Worm (Caenorhabditis elegans) whole organism, L2 larva: Measurements from ENCODE around the gene F18E9.1.

Experiments
- C34F6.9 ChIP-seq: fragments of 150-350 bp; optimal IDR thresholded peaks from 2 replicates; lab custom pipeline; 2014; ENCODE audit warnings: missing biosample characterization, missing genetic modification characterization
- F13H6.1 ChIP-seq: sonication (generic microtip); optimal IDR thresholded peaks from 2 replicates; lab custom pipeline; 2016; ENCODE audit warnings: missing genetic modification characterization, missing compliant biosample characterization
- R02D3.7 ChIP-seq: fragments of 150-350 bp; optimal IDR thresholded peaks from 2 replicates; lab custom pipeline; 2014; ENCODE audit warnings: missing biosample characterization, missing genetic modification characterization
- Y55F3AM.14 ChIP-seq: fragments of 200-800 bp; sonication (Bioruptor generic); optimal IDR thresholded peaks from 2 replicates; lab custom pipeline; 2018; ENCODE audit warnings: mild to moderate bottlenecking, missing genetic modification characterization, missing compliant biosample characterization
- ZK546.5 ChIP-seq: sonication (generic microtip); optimal IDR thresholded peaks from 2 replicates; lab custom pipeline; 2017; ENCODE audit warnings: missing biosample characterization, missing genetic modification characterization
- alr-1 ChIP-seq: fragments of 150-350 bp; optimal IDR thresholded peaks from 2 replicates; lab custom pipeline; 2014; ENCODE audit warnings: missing biosample characterization, missing genetic modification characterization
- aly-2 ChIP-seq: fragments of 150-350 bp; optimal IDR thresholded peaks from 2 replicates; lab custom pipeline; 2014; ENCODE audit warnings: missing biosample characterization, missing genetic modification characterization
- ama-1 ChIP-seq: fragments of 150-350 bp; optimal IDR thresholded peaks from 2 replicates; lab custom pipeline; 2018; ENCODE audit warnings: inconsistent platforms
- blmp-1 ChIP-seq: sonication (generic microtip); optimal IDR thresholded peaks from 2 replicates; lab custom pipeline; 2017; ENCODE audit warnings: missing genetic modification characterization, mild to moderate bottlenecking, missing compliant biosample characterization, antibody characterized with exemption, moderate library complexity; ENCODE audit not compliant: insufficient read depth
- ceh-16 ChIP-seq: fragments of 150-350 bp; optimal IDR thresholded peaks from 2 replicates; lab custom pipeline; 2014; ENCODE audit warnings: missing biosample characterization, missing genetic modification characterization
- ceh-82 ChIP-seq: fragments of 150-350 bp; optimal IDR thresholded peaks from 2 replicates; lab custom pipeline; 2014; ENCODE audit warnings: missing biosample characterization, missing genetic modification characterization
- crh-2 ChIP-seq: sonication (generic microtip); optimal IDR thresholded peaks from 2 replicates; lab custom pipeline; 2017; ENCODE audit warnings: missing biosample characterization, missing genetic modification characterization
- dmd-4 ChIP-seq: sonication (generic microtip); optimal IDR thresholded peaks from 2 replicates; lab custom pipeline; 2017; ENCODE audit warnings: missing biosample characterization, missing genetic modification characterization
- egl-27 ChIP-seq: sonication (generic microtip); optimal IDR thresholded peaks from 3 replicates; lab custom pipeline; 2017; ENCODE audit warnings: missing biosample characterization, missing genetic modification reagents, missing genetic modification characterization
- elt-1 ChIP-seq: fragments of 150-350 bp; optimal IDR thresholded peaks from 2 replicates; lab custom pipeline; 2014; ENCODE audit warnings: missing biosample characterization, missing genetic modification characterization
- elt-3 ChIP-seq: sonication (generic microtip); optimal IDR thresholded peaks from 2 replicates; lab custom pipeline; 2017; ENCODE audit warnings: missing biosample characterization, missing genetic modification characterization
- fos-1 ChIP-seq: fragments of 150-350 bp; optimal IDR thresholded peaks from 2 replicates; lab custom pipeline; 2014; ENCODE audit warnings: missing biosample characterization, missing genetic modification characterization
- gmeb-1 ChIP-seq: fragments of 150-350 bp; optimal IDR thresholded peaks from 2 replicates; lab custom pipeline; 2014; ENCODE audit warnings: missing biosample characterization, missing genetic modification characterization
- lin-11 ChIP-seq: fragments of 150-350 bp; sonication (generic microtip); optimal IDR thresholded peaks from 2 replicates; lab custom pipeline; 2014; ENCODE audit warnings: missing biosample characterization, missing genetic modification characterization, inconsistent platforms, mixed read lengths
- lin-13 ChIP-seq: fragments of 150-350 bp; optimal IDR thresholded peaks from 2 replicates; lab custom pipeline; 2014; ENCODE audit warnings: missing biosample characterization, missing genetic modification reagents, missing genetic modification characterization
- lin-39 ChIP-seq: fragments of 150-350 bp; optimal IDR thresholded peaks from 2 replicates; lab custom pipeline; 2014; ENCODE audit warnings: missing biosample characterization, missing genetic modification reagents, missing genetic modification characterization
- lsy-2 ChIP-seq, 2 experiments: fragments of 150-350 bp in 1 of 2; sonication (generic microtip) in 1 of 2; optimal IDR thresholded peaks; 2 replicates each; lab custom pipeline; 2014 to 2017; ENCODE audit warnings: missing biosample characterization in 2 of 2, missing genetic modification characterization in 2 of 2
- mab-5 ChIP-seq: fragments of 150-350 bp; optimal IDR thresholded peaks from 2 replicates; lab custom pipeline; 2014; ENCODE audit warnings: missing biosample characterization, missing genetic modification characterization
- mbf-1 ChIP-seq: sonication (generic microtip); optimal IDR thresholded peaks from 2 replicates; lab custom pipeline; 2017; ENCODE audit warnings: missing biosample characterization, missing genetic modification characterization
- mdl-1 ChIP-seq, 2 experiments: fragments of 150-350 bp in 1 of 2; sonication (generic microtip) in 1 of 2; optimal IDR thresholded peaks; 2 replicates each; lab custom pipeline; 2017; ENCODE audit warnings: missing biosample characterization in 2 of 2, missing genetic modification characterization in 2 of 2
- nhr-10 ChIP-seq: sonication (generic microtip); optimal IDR thresholded peaks from 2 replicates; lab custom pipeline; 2017; ENCODE audit warnings: missing biosample characterization, missing genetic modification characterization
- nhr-11 ChIP-seq: fragments of 150-350 bp; optimal IDR thresholded peaks from 2 replicates; lab custom pipeline; 2014; ENCODE audit warnings: missing biosample characterization, missing genetic modification characterization
- nhr-12 ChIP-seq: fragments of 150-350 bp; optimal IDR thresholded peaks from 2 replicates; lab custom pipeline; 2014; ENCODE audit warnings: missing biosample characterization, missing genetic modification characterization
- nhr-129 ChIP-seq: fragments of 150-350 bp; optimal IDR thresholded peaks from 2 replicates; lab custom pipeline; 2014; ENCODE audit warnings: missing biosample characterization, missing genetic modification characterization
- nhr-21 ChIP-seq: fragments of 150-350 bp; optimal IDR thresholded peaks from 2 replicates; lab custom pipeline; 2014; ENCODE audit warnings: missing biosample characterization, missing genetic modification characterization
- nhr-23 ChIP-seq: fragments of 150-350 bp; optimal IDR thresholded peaks from 2 replicates; lab custom pipeline; 2014; ENCODE audit warnings: missing biosample characterization, missing genetic modification reagents, missing genetic modification characterization
- nhr-237 ChIP-seq: fragments of 150-350 bp; optimal IDR thresholded peaks from 2 replicates; lab custom pipeline; 2014; ENCODE audit warnings: missing biosample characterization, missing genetic modification characterization
- nhr-6 ChIP-seq: fragments of 150-350 bp; optimal IDR thresholded peaks from 2 replicates; lab custom pipeline; 2014; ENCODE audit warnings: missing biosample characterization, missing genetic modification characterization
- nhr-77 ChIP-seq: fragments of 150-350 bp; optimal IDR thresholded peaks from 2 replicates; lab custom pipeline; 2014; ENCODE audit warnings: missing biosample characterization, missing genetic modification characterization
- peb-1 ChIP-seq: fragments of 150-350 bp; optimal IDR thresholded peaks from 2 replicates; lab custom pipeline; 2014; ENCODE audit warnings: missing biosample characterization, missing genetic modification characterization
- sem-4 ChIP-seq: fragments of 150-350 bp; optimal IDR thresholded peaks from 2 replicates; lab custom pipeline; 2014; ENCODE audit warnings: missing biosample characterization, missing genetic modification reagents, missing genetic modification characterization
- skn-1 ChIP-seq: sonication (generic microtip); optimal IDR thresholded peaks from 2 replicates; lab custom pipeline; 2017; ENCODE audit warnings: missing biosample characterization, missing genetic modification characterization
- sma-3 ChIP-seq: sonication (generic microtip); optimal IDR thresholded peaks from 2 replicates; lab custom pipeline; 2016; ENCODE audit warnings: missing genetic modification reagents, missing genetic modification characterization, missing compliant biosample characterization
- sma-9 ChIP-seq, 2 experiments: fragments of 150-350 bp in 1 of 2; sonication (generic microtip) in 1 of 2; optimal IDR thresholded peaks; 2 replicates each; lab custom pipeline; 2014 to 2016; ENCODE audit warnings: missing genetic modification characterization in 2 of 2, mild to moderate bottlenecking in 1 of 2, missing biosample characterization in 1 of 2, missing compliant biosample characterization in 1 of 2, missing genetic modification reagents in 1 of 2, moderate library complexity in 1 of 2
- snpc-4 ChIP-seq: fragments of 150-350 bp; optimal IDR thresholded peaks from 2 replicates; lab custom pipeline; 2014; ENCODE audit warnings: missing biosample characterization, missing genetic modification characterization
- unc-39 ChIP-seq: fragments of 150-350 bp; optimal IDR thresholded peaks from 2 replicates; lab custom pipeline; 2014; ENCODE audit warnings: missing biosample characterization, missing genetic modification characterization
- unc-55 ChIP-seq: fragments of 150-350 bp; sonication (generic microtip); optimal IDR thresholded peaks from 3 replicates; lab custom pipeline; 2014; ENCODE audit warnings: missing biosample characterization, missing genetic modification reagents, missing genetic modification characterization
- unc-62 ChIP-seq: fragments of 150-350 bp; optimal IDR thresholded peaks from 2 replicates; lab custom pipeline; 2014; ENCODE audit warnings: missing biosample characterization, missing genetic modification reagents, missing genetic modification characterization
- zag-1 ChIP-seq: fragments of 150-350 bp; optimal IDR thresholded peaks from 2 replicates; lab custom pipeline; 2014; ENCODE audit warnings: missing biosample characterization, missing genetic modification characterization
- ztf-1 ChIP-seq: fragments of 200-800 bp; sonication (Bioruptor generic); conservative IDR thresholded peaks from 2 replicates; pipeline ENCODE4 v1.3.6; 2022; ENCODE audit warnings: missing genetic modification characterization, missing compliant biosample characterization
- ztf-11 ChIP-seq: sonication (generic microtip); optimal IDR thresholded peaks from 2 replicates; lab custom pipeline; 2017; ENCODE audit warnings: missing biosample characterization, missing genetic modification characterization
- ztf-4 ChIP-seq: fragments of 150-350 bp; optimal IDR thresholded peaks from 2 replicates; lab custom pipeline; 2014; ENCODE audit warnings: missing biosample characterization, missing genetic modification characterization

Gene F18E9.1

DNA sequence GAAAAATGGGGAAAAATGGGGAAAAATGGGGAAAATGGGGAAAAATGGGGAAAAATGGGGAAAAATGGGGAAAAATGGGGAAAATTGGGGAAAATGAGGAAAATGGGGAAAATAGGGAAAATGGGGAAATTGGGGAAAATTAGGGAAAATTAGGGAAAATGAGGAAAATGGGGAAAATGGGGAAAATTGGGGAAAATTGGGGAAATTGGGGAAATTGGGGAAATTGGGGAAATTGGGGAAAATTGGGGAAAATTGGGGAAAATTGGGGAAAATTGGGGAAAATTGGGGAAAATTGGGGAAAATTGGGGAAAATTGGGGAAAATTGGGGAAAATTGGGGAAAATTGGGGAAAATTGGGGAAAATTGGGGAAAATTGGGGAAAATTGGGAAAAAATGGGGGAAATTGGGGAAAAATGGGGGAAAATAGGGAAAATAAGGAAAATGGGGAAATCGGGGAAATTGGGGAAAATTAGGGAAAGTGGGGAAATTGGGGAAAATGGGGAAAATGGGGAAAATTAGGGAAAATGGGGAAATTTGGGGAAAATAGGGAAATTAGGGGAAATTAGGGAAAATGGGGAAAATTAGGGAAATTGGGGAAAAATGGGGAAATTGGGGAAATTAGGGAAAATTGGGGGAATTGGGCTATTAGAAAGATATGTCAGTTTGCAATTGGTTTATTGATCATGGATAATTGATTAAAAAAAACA is 1.5 kb downstream of the F18E9.1 start:
- TF ChIP-seq ZK546.5 (tag; lab: Kevin White, UChicago) (no peak), ztf-4 (tag; lab: Kevin White, UChicago) (no peak), fos-1 (tag; lab: Kevin White, UChicago) (no peak), ztf-1 (GFP tag; lab: Robert Waterston, UW) (no peak), sma-3 (GFP tag; lab: Kevin White, UChicago) (no peak), nhr-129 (tag; lab: Kevin White, UChicago) (no peak), F13H6.1 (no peak), nhr-23 (no peak), dmd-4 (no peak), elt-3 (tag; lab: Kevin White, UChicago) (no peak), unc-39 (tag; lab: Kevin White, UChicago) (no peak)
- TF ChIP-seq, all 48 proteins: peak for 0

DNA sequence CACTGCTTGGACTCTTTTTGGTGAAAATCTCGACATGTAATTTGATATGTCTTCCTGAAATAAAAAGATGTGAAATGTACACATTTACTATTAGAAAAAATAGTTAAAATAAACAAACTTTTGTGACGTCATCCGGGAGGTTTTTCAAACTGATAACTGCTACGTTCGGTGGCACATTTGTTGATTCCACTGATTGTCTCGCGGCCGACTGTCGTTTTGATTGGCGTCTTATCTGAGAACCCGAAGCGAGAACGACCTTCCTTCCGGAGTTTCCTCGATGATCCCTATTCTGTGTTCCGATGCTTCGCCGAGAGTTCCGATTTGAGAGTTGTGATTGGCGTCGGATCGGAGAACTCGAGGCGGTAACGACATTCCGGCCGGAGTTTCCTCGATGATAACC is 2.8 kb downstream of the F18E9.1 start:
- TF ChIP-seq sma-9 (GFP tag; optimal IDR thresholded peaks at IDR 0.05; lab: Kevin White, UChicago), result peak; percentile 16
- TF ChIP-seq sma-9 (tag; optimal IDR thresholded peaks at IDR 0.05; lab: Kevin White, UChicago), result no peak
- TF ChIP-seq fos-1 (tag; lab: Kevin White, UChicago), result peak; percentile 45
- TF ChIP-seq zag-1 (tag; lab: Kevin White, UChicago), result no peak
- TF ChIP-seq sma-3 (GFP tag; lab: Kevin White, UChicago), result no peak
- TF ChIP-seq, all 48 proteins: peak for 2

DNA sequence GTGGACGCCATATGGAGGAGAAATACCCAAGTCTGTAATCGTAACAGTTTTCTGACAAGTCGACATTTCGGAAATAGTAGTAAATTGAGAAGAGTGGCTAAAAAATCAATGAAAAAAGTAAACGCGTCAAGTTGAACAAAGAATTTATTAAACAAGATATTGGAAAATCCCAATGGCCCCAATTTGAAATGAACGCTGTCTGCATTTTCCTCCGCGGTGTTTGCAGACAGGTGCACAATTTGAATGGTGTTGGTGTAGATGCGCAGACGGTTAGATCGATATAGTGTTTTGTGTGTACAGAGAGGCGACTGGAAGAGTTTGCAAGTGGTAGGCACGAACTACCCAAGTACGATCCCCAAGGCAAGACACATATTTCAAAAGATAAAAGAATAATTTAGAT is 3.7 kb downstream of the F18E9.1 start, which contains the start of the genes H35N09.2 and H35N09.1:
Gene H35N09.2, minus strand, starts transcription at position 54 of the 400 bp plus-strand sequence.
Gene H35N09.1, plus strand, starts transcription at position 335 of the 400 bp plus-strand sequence.
- no peak for TF ChIP-seq alr-1
- no peak for TF ChIP-seq ceh-16 (tag; lab: Kevin White, UChicago)
- no peak for TF ChIP-seq ztf-4 (tag; lab: Kevin White, UChicago)
- TF ChIP-seq lin-39 (tag; lab: Kevin White, UChicago), result no peak
- TF ChIP-seq ceh-82 (tag; lab: Kevin White, UChicago), result no peak
- peak; percentile 23 for TF ChIP-seq F13H6.1
- TF ChIP-seq ZK546.5 (tag; lab: Kevin White, UChicago), result no peak
- TF ChIP-seq elt-3 (tag; lab: Kevin White, UChicago), result no peak
- peak; percentile 21 for TF ChIP-seq sma-9 (GFP tag; optimal IDR thresholded peaks at IDR 0.05; lab: Kevin White, UChicago)
- TF ChIP-seq sma-9 (tag; optimal IDR thresholded peaks at IDR 0.05; lab: Kevin White, UChicago), result no peak
- TF ChIP-seq crh-2 (tag; lab: Kevin White, UChicago), result no peak
- peak; percentile 3 for TF ChIP-seq sma-3 (GFP tag; lab: Kevin White, UChicago)
- TF ChIP-seq nhr-21 (tag; lab: Kevin White, UChicago), result no peak
- no peak for TF ChIP-seq mab-5 (tag; lab: Kevin White, UChicago)
- TF ChIP-seq ztf-1 (GFP tag; lab: Robert Waterston, UW), result no peak
- no peak for TF ChIP-seq unc-39 (tag; lab: Kevin White, UChicago)
- TF ChIP-seq nhr-12 (tag; lab: Kevin White, UChicago), result no peak
- peak; percentile 70 for TF ChIP-seq nhr-129 (tag; lab: Kevin White, UChicago)
- TF ChIP-seq aly-2 (tag; lab: Kevin White, UChicago), result no peak
- TF ChIP-seq elt-1, result no peak
- peak in 1 of 2 experiments; percentile 40 for TF ChIP-seq lsy-2 (tag; optimal IDR thresholded peaks at IDR 0.05; lab: Kevin White, UChicago)
- peak; percentile 42 for TF ChIP-seq gmeb-1 (tag; lab: Kevin White, UChicago)
- TF ChIP-seq ztf-11 (tag; lab: Kevin White, UChicago), result no peak
- no peak for TF ChIP-seq blmp-1
- TF ChIP-seq nhr-237 (tag; lab: Kevin White, UChicago), result no peak
- TF ChIP-seq dmd-4, result no peak
- no peak for TF ChIP-seq snpc-4 (tag; lab: Kevin White, UChicago)
- TF ChIP-seq Y55F3AM.14, result no peak
- no peak for TF ChIP-seq zag-1 (tag; lab: Kevin White, UChicago)
- TF ChIP-seq nhr-11 (tag; lab: Kevin White, UChicago), result no peak
- TF ChIP-seq nhr-77, result no peak
- no peak for TF ChIP-seq nhr-6 (tag; lab: Kevin White, UChicago)
- no peak for TF ChIP-seq unc-62
- no peak for TF ChIP-seq peb-1 (tag; lab: Kevin White, UChicago)
- TF ChIP-seq unc-55, result peak; percentile 62
- peak; percentile 16 for TF ChIP-seq sem-4 (tag; lab: Kevin White, UChicago)
- TF ChIP-seq R02D3.7 (tag; lab: Kevin White, UChicago), result no peak
- no peak for TF ChIP-seq skn-1 (tag; lab: Kevin White, UChicago)
- no peak for TF ChIP-seq lin-11 (tag; lab: Kevin White, UChicago)
- no peak for TF ChIP-seq ama-1 (lab: Kevin White, UChicago)
- no peak for TF ChIP-seq lin-13 (GFP tag; lab: Kevin White, UChicago)
- TF ChIP-seq C34F6.9 (tag; lab: Kevin White, UChicago), result peak; percentile 59
- TF ChIP-seq egl-27 (tag; lab: Kevin White, UChicago), result no peak
- TF ChIP-seq mdl-1 (tag; optimal IDR thresholded peaks at IDR 0.05; lab: Kevin White, UChicago), result no peak
- no peak for TF ChIP-seq nhr-23
- TF ChIP-seq nhr-10 (tag; lab: Kevin White, UChicago), result no peak
- TF ChIP-seq mbf-1, result no peak
